Worm (Caenorhabditis elegans) whole organism, L1 larva: Measurements from ENCODE around the gene mrps-35.
A peak's percentile ranks its signal among the peaks of the same experiment; 100 is the strongest.

Experiments used
- F16B12.6 ChIP-seq: fragments of 150-350 bp; optimal IDR thresholded peaks from 2 replicates; lab custom pipeline; 2014; ENCODE audit warnings: missing biosample characterization, missing genetic modification characterization
- aha-1 ChIP-seq: fragments of 150-350 bp; optimal IDR thresholded peaks from 2 replicates; lab custom pipeline; 2014; ENCODE audit warnings: missing biosample characterization, missing genetic modification characterization
- alr-1 ChIP-seq: fragments of 200-800 bp; sonication (Bioruptor generic); optimal IDR thresholded peaks from 2 replicates; lab custom pipeline; 2018; ENCODE audit warnings: borderline replicate concordance, mild to moderate bottlenecking, missing genetic modification characterization, missing compliant biosample characterization
- aly-2 ChIP-seq: fragments of 150-350 bp; optimal IDR thresholded peaks from 2 replicates; lab custom pipeline; 2014; ENCODE audit warnings: missing biosample characterization, missing genetic modification characterization
- blmp-1 ChIP-seq: fragments of 150-350 bp; optimal IDR thresholded peaks from 2 replicates; lab custom pipeline; 2014; ENCODE audit warnings: missing biosample characterization, missing genetic modification characterization
- ceh-8 ChIP-seq: fragments of 200-800 bp; sonication (Bioruptor generic); optimal IDR thresholded peaks from 2 replicates; lab custom pipeline; 2018; ENCODE audit warnings: mild to moderate bottlenecking, missing genetic modification characterization, moderate library complexity, missing compliant biosample characterization
- ceh-82 ChIP-seq, 3 experiments: fragments of 150-350 bp in 1 of 3; sonication (generic microtip) in 2 of 3; optimal IDR thresholded peaks; 2 replicates each; lab custom pipeline; 2014 to 2017; ENCODE audit warnings: missing biosample characterization in 3 of 3, missing genetic modification characterization in 3 of 3
- ces-1 ChIP-seq: fragments of 150-350 bp; optimal IDR thresholded peaks from 2 replicates; lab custom pipeline; 2014; ENCODE audit warnings: missing biosample characterization, missing genetic modification reagents, missing genetic modification characterization
- dsc-1 ChIP-seq: sonication (generic microtip); optimal IDR thresholded peaks from 2 replicates; lab custom pipeline; 2016; ENCODE audit warnings: mild to moderate bottlenecking, missing genetic modification characterization, missing compliant biosample characterization
- efl-1 ChIP-seq, 4 experiments: fragments of 150-350 bp; optimal IDR thresholded peaks in 3 of 4; peaks in 1 of 4; 1 replicate in 1 of 4; 2 replicates in 3 of 4; lab custom pipeline; 2014; ENCODE audit warnings: missing biosample characterization in 2 of 4, missing genetic modification characterization in 2 of 4, missing genetic modification reagents in 2 of 4
- egl-13 ChIP-seq: sonication (generic microtip); optimal IDR thresholded peaks from 2 replicates; lab custom pipeline; 2016; ENCODE audit warnings: missing genotype, missing genetic modification reagents, missing genetic modification characterization, missing compliant biosample characterization
- egl-27 ChIP-seq, 2 experiments: fragments of 150-350 bp in 1 of 2; sonication (generic microtip); optimal IDR thresholded peaks; 3 replicates each; lab custom pipeline; 2017 to 2018; ENCODE audit warnings: missing biosample characterization in 2 of 2, missing genetic modification characterization in 2 of 2, missing genetic modification reagents in 2 of 2
- elt-2 ChIP-seq: sonication (generic microtip); optimal IDR thresholded peaks from 2 replicates; lab custom pipeline; 2016; ENCODE audit warnings: missing genetic modification characterization, mild to moderate bottlenecking, inconsistent platforms, missing compliant biosample characterization, missing genetic modification reagents
- elt-3 ChIP-seq, 6 experiments: fragments of 150-350 bp in 1 of 6; sonication (generic microtip); optimal IDR thresholded peaks; 2 replicates each; lab custom pipeline; 2017 to 2018; ENCODE audit warnings: missing biosample characterization in 6 of 6, missing genetic modification characterization in 6 of 6, inconsistent platforms in 1 of 6
- ets-5 ChIP-seq: fragments of 200-800 bp; sonication (Bioruptor generic); IDR thresholded peaks from 2 replicates; pipeline ENCODE4 v1.3.6; 2022; ENCODE audit warnings: missing genetic modification characterization, missing compliant biosample characterization
- fkh-10 ChIP-seq: sonication (generic microtip); optimal IDR thresholded peaks from 2 replicates; lab custom pipeline; 2017; ENCODE audit warnings: missing biosample characterization, missing genetic modification reagents, missing genetic modification characterization
- fkh-8 ChIP-seq: sonication (generic microtip); optimal IDR thresholded peaks from 2 replicates; lab custom pipeline; 2016; ENCODE audit warnings: mild to moderate bottlenecking, missing genetic modification characterization, missing compliant biosample characterization
- fos-1 ChIP-seq: fragments of 150-350 bp; optimal IDR thresholded peaks from 2 replicates; lab custom pipeline; 2014; ENCODE audit warnings: missing biosample characterization, missing genetic modification characterization
- grh-1 ChIP-seq: fragments of 200-800 bp; sonication (Bioruptor generic); IDR thresholded peaks from 2 replicates; pipeline ENCODE4 v1.3.6; 2022; ENCODE audit warnings: missing genetic modification reagents, missing genetic modification characterization, missing compliant biosample characterization
- hlh-17 ChIP-seq: fragments of 200-800 bp; sonication (Bioruptor generic); optimal IDR thresholded peaks from 2 replicates; lab custom pipeline; 2018; ENCODE audit warnings: missing genetic modification characterization, mild to moderate bottlenecking, missing compliant biosample characterization, moderate library complexity, borderline replicate concordance
- hlh-4 ChIP-seq: sonication (generic microtip); optimal IDR thresholded peaks from 2 replicates; lab custom pipeline; 2016; ENCODE audit warnings: mild to moderate bottlenecking, missing genetic modification characterization, missing compliant biosample characterization
- hpl-2 ChIP-seq: fragments of 150-350 bp; optimal IDR thresholded peaks from 2 replicates; lab custom pipeline; 2014; ENCODE audit warnings: missing biosample characterization, missing genetic modification reagents, missing genetic modification characterization
- lin-13 ChIP-seq: fragments of 150-350 bp; optimal IDR thresholded peaks from 2 replicates; lab custom pipeline; 2014; ENCODE audit warnings: missing biosample characterization, missing genetic modification reagents, missing genetic modification characterization
- lin-14 ChIP-seq: fragments of 200-800 bp; sonication (Bioruptor generic); optimal IDR thresholded peaks from 2 replicates; lab custom pipeline; 2018; ENCODE audit warnings: mild to moderate bottlenecking, missing genetic modification characterization, moderate library complexity, missing compliant biosample characterization
- lin-15B ChIP-seq: fragments of 150-350 bp; sonication (generic microtip); optimal IDR thresholded peaks from 3 replicates; lab custom pipeline; 2014; ENCODE audit warnings: missing biosample characterization, missing genetic modification characterization
- lin-39 ChIP-seq: fragments of 150-350 bp; optimal IDR thresholded peaks from 2 replicates; lab custom pipeline; 2014; ENCODE audit warnings: missing biosample characterization, missing genetic modification reagents, missing genetic modification characterization
- lir-3 ChIP-seq: sonication (generic microtip); optimal IDR thresholded peaks from 2 replicates; lab custom pipeline; 2016; ENCODE audit warnings: mild to moderate bottlenecking, missing genetic modification characterization, moderate library complexity, missing compliant biosample characterization; ENCODE audit not compliant: poor library complexity
- mab-9 ChIP-seq: fragments of 200-800 bp; sonication (Bioruptor generic); IDR thresholded peaks from 2 replicates; pipeline ENCODE4 v1.3.6; 2022; ENCODE audit warnings: missing genetic modification reagents, missing genetic modification characterization, missing compliant biosample characterization
- mef-2 ChIP-seq: fragments of 150-350 bp; optimal IDR thresholded peaks from 2 replicates; lab custom pipeline; 2014; ENCODE audit warnings: missing biosample characterization, missing genetic modification characterization
- mep-1 ChIP-seq: fragments of 150-350 bp; optimal IDR thresholded peaks from 2 replicates; lab custom pipeline; 2014; ENCODE audit warnings: missing biosample characterization, missing genetic modification characterization
- nhr-19 ChIP-seq: fragments of 200-800 bp; sonication (Bioruptor generic); conservative IDR thresholded peaks from 2 replicates; pipeline ENCODE4 v1.3.6; 2022; ENCODE audit warnings: missing genetic modification characterization, missing compliant biosample characterization
- nhr-71 ChIP-seq: sonication (generic microtip); optimal IDR thresholded peaks from 2 replicates; lab custom pipeline; 2016; ENCODE audit warnings: mild to moderate bottlenecking, missing genetic modification characterization, moderate library complexity, missing compliant biosample characterization
- nhr-90 ChIP-seq: sonication (generic microtip); optimal IDR thresholded peaks from 2 replicates; lab custom pipeline; 2016; ENCODE audit warnings: mild to moderate bottlenecking, missing genetic modification characterization, missing compliant biosample characterization; ENCODE audit not compliant: poor library complexity
- pag-3 ChIP-seq: sonication (generic microtip); optimal IDR thresholded peaks from 2 replicates; lab custom pipeline; 2017; ENCODE audit warnings: missing genetic modification characterization, mild to moderate bottlenecking, missing compliant biosample characterization, antibody characterized with exemption, borderline replicate concordance; ENCODE audit not compliant: insufficient read depth
- pax-3 ChIP-seq: fragments of 200-800 bp; sonication (Bioruptor generic); optimal IDR thresholded peaks from 2 replicates; lab custom pipeline; 2018; ENCODE audit warnings: mild to moderate bottlenecking, missing genetic modification characterization, moderate library complexity, missing compliant biosample characterization
- skn-1 ChIP-seq: fragments of 150-350 bp; optimal IDR thresholded peaks from 2 replicates; lab custom pipeline; 2014; ENCODE audit warnings: missing biosample characterization, missing genetic modification characterization
- snu-23 ChIP-seq: sonication (generic microtip); optimal IDR thresholded peaks from 2 replicates; lab custom pipeline; 2016; ENCODE audit warnings: missing genetic modification characterization, missing compliant biosample characterization
- sox-4 ChIP-seq: sonication (generic microtip); optimal IDR thresholded peaks from 2 replicates; lab custom pipeline; 2016; ENCODE audit warnings: missing genetic modification characterization, missing compliant biosample characterization
- sup-37 ChIP-seq: fragments of 200-800 bp; sonication (Bioruptor generic); optimal IDR thresholded peaks from 2 replicates; lab custom pipeline; 2018; ENCODE audit warnings: mild to moderate bottlenecking, missing genetic modification characterization, missing compliant biosample characterization
- swsn-7 ChIP-seq: sonication (generic microtip); optimal IDR thresholded peaks from 2 replicates; lab custom pipeline; 2016; ENCODE audit warnings: missing genetic modification characterization, missing compliant biosample characterization
- tbx-2 ChIP-seq: sonication (generic microtip); optimal IDR thresholded peaks from 2 replicates; lab custom pipeline; 2016; ENCODE audit warnings: missing genetic modification characterization, missing compliant biosample characterization
- tlp-1 ChIP-seq: fragments of 150-350 bp; optimal IDR thresholded peaks from 2 replicates; lab custom pipeline; 2014; ENCODE audit warnings: missing biosample characterization, missing genetic modification characterization
- unc-98 ChIP-seq: fragments of 200-800 bp; sonication (Bioruptor generic); IDR thresholded peaks from 2 replicates; pipeline ENCODE4 v1.3.6; 2022; ENCODE audit warnings: missing genetic modification characterization, missing compliant biosample characterization
- zag-1 ChIP-seq: fragments of 150-350 bp; optimal IDR thresholded peaks from 2 replicates; lab custom pipeline; 2014; ENCODE audit warnings: missing biosample characterization, missing genetic modification characterization
- ztf-11 ChIP-seq, 2 experiments: sonication (generic microtip); optimal IDR thresholded peaks; 2 replicates each; lab custom pipeline; 2016 to 2017; ENCODE audit warnings: missing genetic modification characterization in 2 of 2, missing biosample characterization in 1 of 2, missing compliant biosample characterization in 1 of 2
- ztf-4 ChIP-seq: fragments of 150-350 bp; optimal IDR thresholded peaks from 2 replicates; lab custom pipeline; 2014; ENCODE audit warnings: missing biosample characterization, missing genetic modification characterization

Gene mrps-35

DNA sequence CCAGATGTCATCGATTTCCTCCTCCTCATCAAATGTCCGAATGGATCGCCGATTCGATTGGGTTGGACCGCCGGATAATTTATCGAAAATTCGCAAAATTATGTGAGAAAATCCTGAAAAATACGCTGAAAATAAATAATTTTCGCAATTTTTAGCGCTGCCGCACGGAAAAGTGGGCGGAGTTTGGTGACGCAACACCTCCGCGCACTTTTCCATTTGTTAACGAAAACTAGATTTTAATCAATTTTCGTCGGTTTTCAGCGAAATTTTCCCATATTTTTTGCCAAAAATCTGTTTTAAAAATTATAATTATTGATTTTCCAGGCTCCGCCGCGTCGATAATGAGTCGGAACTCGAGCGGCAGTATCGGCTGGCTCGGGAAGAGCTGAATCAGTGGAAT lies 19.9 kb downstream of the mrps-35 start, which contains the start of gene Y39B6A.34 (continued):
- no peak for TF ChIP-seq mep-1 (tag; lab: Kevin White, UChicago)
- TF ChIP-seq aly-2 (tag; lab: Kevin White, UChicago): no peak
- peak; percentile 2 to 40 for TF ChIP-seq efl-1 (optimal IDR thresholded peaks at IDR 0.05; lab: Kevin White, UChicago)
- TF ChIP-seq efl-1 (GFP tag; optimal IDR thresholded peaks at IDR 0.05 in 1 of 2; lab: Kevin White, UChicago): peak; percentile 31 to 76
- peak; percentile 36 for TF ChIP-seq swsn-7 (tag; lab: Kevin White, UChicago)
- TF ChIP-seq ceh-8 (GFP tag; lab: Kevin White, UChicago): no peak
- TF ChIP-seq lin-39: no peak
- TF ChIP-seq nhr-19 (GFP tag; lab: Robert Waterston, UW): peak; percentile 52
- peak; percentile 23 for TF ChIP-seq dsc-1 (tag; lab: Kevin White, UChicago)
- no peak for TF ChIP-seq lir-3 (tag; lab: Kevin White, UChicago)
- TF ChIP-seq lin-15B (tag; lab: Kevin White, UChicago): no peak
- peak; percentile 12 for TF ChIP-seq elt-2 (tag; lab: Kevin White, UChicago)
- TF ChIP-seq nhr-71 (tag; lab: Kevin White, UChicago): peak; percentile 45
- TF ChIP-seq elt-3 (tag; optimal IDR thresholded peaks at IDR 0.05; lab: Kevin White, UChicago): no peak
- no peak for TF ChIP-seq F16B12.6
- peak; percentile 15 for TF ChIP-seq tbx-2 (tag; lab: Kevin White, UChicago)
- no peak for TF ChIP-seq lin-13
- no peak for TF ChIP-seq blmp-1
- no peak for TF ChIP-seq lin-14 (GFP tag; lab: Kevin White, UChicago)
- no peak for TF ChIP-seq mef-2 (tag; lab: Kevin White, UChicago)
- no peak for TF ChIP-seq grh-1 (GFP tag; lab: Robert Waterston, UW)
- TF ChIP-seq skn-1 (tag; lab: Kevin White, UChicago): peak; percentile 14
- no peak for TF ChIP-seq fkh-8 (tag; lab: Kevin White, UChicago)
- TF ChIP-seq pax-3: no peak
- TF ChIP-seq ceh-82 (tag; optimal IDR thresholded peaks at IDR 0.05; lab: Kevin White, UChicago): peak in 1 of 3 experiments; percentile 46
- no peak for TF ChIP-seq zag-1
- no peak for TF ChIP-seq ces-1 (GFP tag; lab: Kevin White, UChicago)
- no peak for TF ChIP-seq fkh-10 (GFP tag; lab: Kevin White, UChicago)
- TF ChIP-seq snu-23 (GFP tag; lab: Kevin White, UChicago): peak; percentile 38
- TF ChIP-seq tlp-1 (tag; lab: Kevin White, UChicago): no peak
- TF ChIP-seq egl-13 (tag; lab: Kevin White, UChicago): no peak
- no peak for TF ChIP-seq pag-3
- no peak for TF ChIP-seq sup-37 (GFP tag; lab: Kevin White, UChicago)
- no peak for TF ChIP-seq aha-1 (tag; lab: Kevin White, UChicago)

DNA sequence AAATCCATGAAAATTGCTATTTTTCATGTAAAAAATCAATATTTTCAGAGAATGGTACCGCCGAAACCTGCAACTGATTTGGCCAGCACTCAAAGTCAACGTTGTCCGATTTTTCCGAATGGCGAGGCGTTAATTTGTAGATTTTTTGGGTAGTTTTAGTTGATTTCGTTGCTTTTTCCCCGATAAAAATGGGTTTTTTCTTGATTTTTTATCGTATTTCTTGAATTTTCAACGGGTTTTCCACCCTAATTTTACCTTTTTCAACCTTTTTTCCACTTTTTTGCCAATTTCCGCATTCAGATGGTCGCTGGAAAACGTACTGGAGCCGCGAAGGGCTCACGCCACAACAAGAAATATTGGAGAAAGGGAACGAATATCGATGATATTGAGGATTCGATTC lies 20.6 kb downstream of the mrps-35 start, which contains the start of gene Y39B6A.33:
Y39B6A.33 (plus strand) TSS at position 301 of the 400 bp plus-strand sequence.
- TF ChIP-seq sox-4 (no peak), hlh-4 (no peak), fkh-8 (tag; lab: Kevin White, UChicago) (no peak), skn-1 (tag; lab: Kevin White, UChicago) (no peak), zag-1 (no peak), fos-1 (no peak), unc-98 (GFP tag; lab: Robert Waterston, UW) (no peak), nhr-90 (tag; lab: Kevin White, UChicago) (no peak), ztf-11 (tag; optimal IDR thresholded peaks at IDR 0.05; lab: Kevin White, UChicago) (no peak), ztf-4 (tag; lab: Kevin White, UChicago) (no peak), ets-5 (GFP tag; lab: Robert Waterston, UW) (no peak), mab-9 (GFP tag; lab: Robert Waterston, UW) (no peak), mef-2 (tag; lab: Kevin White, UChicago) (no peak), hpl-2 (no peak), dsc-1 (tag; lab: Kevin White, UChicago) (no peak), hlh-17 (GFP tag; lab: Kevin White, UChicago) (no peak), alr-1 (tag; lab: Kevin White, UChicago) (no peak), egl-27 (tag; optimal IDR thresholded peaks at IDR 0.05; lab: Kevin White, UChicago) (no peak)
